Fruit fly (Drosophila melanogaster) whole organism, embryonic: Measurements from ENCODE around the gene CG7966.

ENCODE experiments used
- Ada2b ChIP-seq: fragments of 200-800 bp; sonication (Bioruptor generic); IDR thresholded peaks from 2 replicates; pipeline ENCODE4 v1.3.6; 2022; ENCODE audit warnings: missing biosample characterization, missing genetic modification characterization
- CG1024 ChIP-seq: fragments of 200-800 bp; sonication (Bioruptor generic); IDR thresholded peaks from 2 replicates; pipeline ENCODE4 v1.3.6; 2022; ENCODE audit warnings: missing biosample characterization, missing genetic modification characterization
- CG10565 ChIP-seq: fragments of 200-800 bp; sonication (Bioruptor generic); optimal IDR thresholded peaks from 3 replicates; lab custom pipeline; 2016; ENCODE audit warnings: missing biosample characterization, mild to moderate bottlenecking, missing genetic modification characterization
- CG11093 ChIP-seq: fragments of 200-800 bp; sonication (Bioruptor generic); IDR thresholded peaks from 3 replicates; pipeline ENCODE4 v1.3.6; 2022; ENCODE audit warnings: missing biosample characterization, missing genetic modification characterization
- CG11456 ChIP-seq: fragments of 200-800 bp; sonication (Bioruptor generic); IDR thresholded peaks from 3 replicates; pipeline ENCODE4 v1.3.6; 2022; ENCODE audit warnings: missing biosample characterization, missing genetic modification characterization
- CG13123 ChIP-seq: fragments of 200-800 bp; sonication (Bioruptor generic); optimal IDR thresholded peaks from 2 replicates; lab custom pipeline; 2016; ENCODE audit warnings: missing biosample characterization, missing genetic modification characterization
- CG15269 ChIP-seq: fragments of 200-800 bp; sonication (Bioruptor generic); optimal IDR thresholded peaks from 2 replicates; lab custom pipeline; 2018; ENCODE audit warnings: missing biosample characterization, mild to moderate bottlenecking, missing genetic modification characterization, moderate library complexity
- CG15479 ChIP-seq: fragments of 200-800 bp; sonication (Bioruptor generic); optimal IDR thresholded peaks from 3 replicates; lab custom pipeline; 2019; ENCODE audit warnings: missing biosample characterization, mild to moderate bottlenecking, missing genetic modification characterization, moderate library complexity
- CG1602 ChIP-seq: fragments of 200-800 bp; sonication (Bioruptor generic); optimal IDR thresholded peaks from 3 replicates; lab custom pipeline; 2016; ENCODE audit warnings: missing biosample characterization, missing genetic modification characterization
- CG16813 ChIP-seq: fragments of 200-800 bp; sonication (Bioruptor generic); IDR thresholded peaks from 3 replicates; pipeline ENCODE4 v1.3.6; 2022; ENCODE audit warnings: missing biosample characterization, missing genetic modification characterization; ENCODE audit not compliant: partially characterized antibody
- CG1792 ChIP-seq: fragments of 200-800 bp; sonication (Bioruptor generic); optimal IDR thresholded peaks from 2 replicates; lab custom pipeline; 2016; ENCODE audit warnings: missing biosample characterization, missing genetic modification characterization
- CG18011 ChIP-seq: fragments of 200-800 bp; sonication (Bioruptor generic); optimal IDR thresholded peaks from 2 replicates; lab custom pipeline; 2017; ENCODE audit warnings: missing biosample characterization, missing genetic modification characterization, mild to moderate bottlenecking, moderate library complexity, missing genotype
- CG18262 ChIP-seq: fragments of 200-800 bp; optimal IDR thresholded peaks from 3 replicates; lab custom pipeline; 2019; ENCODE audit warnings: missing biosample characterization, mild to moderate bottlenecking, missing genetic modification characterization, moderate library complexity
- CG18619 ChIP-seq: fragments of 200-800 bp; sonication (Bioruptor generic); optimal IDR thresholded peaks from 3 replicates; lab custom pipeline; 2017; ENCODE audit warnings: missing biosample characterization, mild to moderate bottlenecking, missing genetic modification characterization
- CG30431 ChIP-seq: fragments of 200-800 bp; sonication (Bioruptor generic); optimal IDR thresholded peaks from 2 replicates; lab custom pipeline; 2017; ENCODE audit warnings: missing biosample characterization, missing genetic modification characterization
- CG32772 ChIP-seq: fragments of 200-800 bp; sonication (Bioruptor generic); IDR thresholded peaks from 2 replicates; pipeline ENCODE4 v1.3.6; 2022; ENCODE audit warnings: missing biosample characterization, missing genetic modification characterization
- CG33557 ChIP-seq: fragments of 200-800 bp; sonication (Bioruptor generic); optimal IDR thresholded peaks from 2 replicates; lab custom pipeline; 2019; ENCODE audit warnings: missing biosample characterization, mild to moderate bottlenecking, missing genetic modification characterization, moderate library complexity
- CG4424 ChIP-seq: fragments of 200-800 bp; sonication (Bioruptor generic); optimal IDR thresholded peaks from 3 replicates; lab custom pipeline; 2016; ENCODE audit warnings: missing biosample characterization, missing genetic modification characterization
- CG4617 ChIP-seq: fragments of 200-800 bp; sonication (Bioruptor generic); optimal IDR thresholded peaks from 3 replicates; lab custom pipeline; 2016; ENCODE audit warnings: missing biosample characterization, missing genetic modification characterization, borderline replicate concordance
- CG6791 ChIP-seq: fragments of 200-800 bp; sonication (Bioruptor generic); IDR thresholded peaks from 3 replicates; pipeline ENCODE4 v1.3.6; 2022; ENCODE audit warnings: missing biosample characterization, missing genetic modification characterization; ENCODE audit not compliant: partially characterized antibody
- CG7357 ChIP-seq: fragments of 200-800 bp; sonication (Bioruptor generic); IDR thresholded peaks from 3 replicates; pipeline ENCODE4 v1.3.6; 2022; ENCODE audit warnings: missing biosample characterization, missing genetic modification characterization
- CG7786 ChIP-seq: fragments of 200-800 bp; sonication (Bioruptor generic); optimal IDR thresholded peaks from 2 replicates; lab custom pipeline; 2016; ENCODE audit warnings: missing biosample characterization, missing genetic modification characterization
- CG7987 ChIP-seq: fragments of 200-800 bp; sonication (Bioruptor generic); optimal IDR thresholded peaks from 2 replicates; lab custom pipeline; 2018; ENCODE audit warnings: missing biosample characterization, mild to moderate bottlenecking, missing genetic modification characterization, moderate library complexity
- CHES-1-like ChIP-seq: fragments of 200-800 bp; sonication (Bioruptor generic); optimal IDR thresholded peaks from 2 replicates; lab custom pipeline; 2016; ENCODE audit warnings: missing biosample characterization, missing genetic modification characterization
- Dip2 ChIP-seq: fragments of 200-800 bp; sonication (Bioruptor generic); IDR thresholded peaks from 2 replicates; pipeline ENCODE4 v1.3.6; 2022; ENCODE audit warnings: missing biosample characterization, missing genetic modification characterization
- Eip74EF ChIP-seq, 2 experiments: fragments of 200-800 bp in 1 of 2; fragments of >200 bp in 1 of 2; sonication (Bioruptor generic) in 1 of 2; optimal IDR thresholded peaks; 2 replicates each; lab custom pipeline; 2017 to 2019; ENCODE audit warnings: missing biosample characterization in 2 of 2, missing genetic modification characterization in 2 of 2, mild to moderate bottlenecking in 1 of 2, moderate library complexity in 1 of 2
- Hand ChIP-seq: fragments of 200-800 bp; sonication (Bioruptor generic); optimal IDR thresholded peaks from 2 replicates; lab custom pipeline; 2017; ENCODE audit warnings: mild to moderate bottlenecking, missing biosample characterization, missing genetic modification reagents, missing genetic modification characterization
- Kr ChIP-seq: fragments of 200-800 bp; sonication (Bioruptor generic); optimal IDR thresholded peaks from 2 replicates; lab custom pipeline; 2017; ENCODE audit warnings: missing biosample characterization, mild to moderate bottlenecking, missing genetic modification characterization
- Lhr ChIP-seq: fragments of 200-800 bp; sonication (Bioruptor generic); optimal IDR thresholded peaks from 3 replicates; lab custom pipeline; 2017; ENCODE audit warnings: mild to moderate bottlenecking, missing biosample characterization, missing genetic modification reagents, missing genetic modification characterization
- NC2β ChIP-seq: fragments of 200-800 bp; sonication (Bioruptor generic); optimal IDR thresholded peaks from 2 replicates; lab custom pipeline; 2016; ENCODE audit warnings: missing biosample characterization, missing genetic modification characterization
- Nf-YC ChIP-seq: fragments of 200-800 bp; optimal IDR thresholded peaks from 3 replicates; lab custom pipeline; 2019; ENCODE audit warnings: missing biosample characterization, mild to moderate bottlenecking, missing genetic modification characterization, moderate library complexity
- Sry-δ ChIP-seq: fragments of 200-800 bp; sonication (Bioruptor generic); optimal IDR thresholded peaks from 2 replicates; lab custom pipeline; 2016; ENCODE audit warnings: missing biosample characterization, missing genetic modification characterization
- aop ChIP-seq: fragments of 200-800 bp; sonication (Bioruptor generic); IDR thresholded peaks from 2 replicates; pipeline ENCODE4 v1.3.6; 2022; ENCODE audit warnings: missing biosample characterization, missing genetic modification characterization
- btn ChIP-seq: fragments of 200-800 bp; sonication (Bioruptor generic); optimal IDR thresholded peaks from 2 replicates; lab custom pipeline; 2016; ENCODE audit warnings: missing biosample characterization, missing genetic modification characterization
- cato ChIP-seq: fragments of 200-800 bp; sonication (Bioruptor generic); optimal IDR thresholded peaks from 2 replicates; lab custom pipeline; 2016; ENCODE audit warnings: missing biosample characterization, missing genetic modification characterization, borderline replicate concordance
- chif ChIP-seq, 2 experiments: fragments of 200-800 bp; sonication (Bioruptor generic); optimal IDR thresholded peaks; 3 replicates each; lab custom pipeline; 2016; ENCODE audit warnings: missing biosample characterization in 2 of 2, missing genetic modification characterization in 2 of 2
- chinmo ChIP-seq: fragments of 200-800 bp; sonication (Bioruptor generic); IDR thresholded peaks from 4 replicates; pipeline ENCODE4 v1.3.6; 2022; ENCODE audit warnings: missing biosample characterization, missing genetic modification characterization; ENCODE audit not compliant: partially characterized antibody
- chn ChIP-seq: fragments of 200-800 bp; sonication (Bioruptor generic); optimal IDR thresholded peaks from 2 replicates; lab custom pipeline; 2016; ENCODE audit warnings: missing biosample characterization, missing genetic modification characterization
- dmrt99B ChIP-seq: fragments of 200-800 bp; sonication (Bioruptor generic); optimal IDR thresholded peaks from 2 replicates; lab custom pipeline; 2018; ENCODE audit warnings: missing biosample characterization, mild to moderate bottlenecking, missing genetic modification characterization, moderate library complexity
- eve ChIP-seq, 2 experiments: fragments of >200 bp; optimal IDR thresholded peaks; 2 replicates each; lab custom pipeline; 2017; ENCODE audit warnings: missing biosample characterization in 2 of 2, missing genetic modification characterization in 2 of 2
- ftz-f1 ChIP-seq: fragments of 200-800 bp; sonication (Bioruptor generic); optimal IDR thresholded peaks from 2 replicates; lab custom pipeline; 2016; ENCODE audit warnings: missing biosample characterization, missing genetic modification characterization
- gsb-n ChIP-seq: fragments of 200-800 bp; sonication (Bioruptor generic); optimal IDR thresholded peaks from 3 replicates; lab custom pipeline; 2018; ENCODE audit warnings: missing biosample characterization, mild to moderate bottlenecking, missing genetic modification characterization
- hkb ChIP-seq, 2 experiments: fragments of 200-800 bp in 1 of 2; fragments of >200 bp in 1 of 2; sonication (Bioruptor generic) in 1 of 2; IDR thresholded peaks in 1 of 2; optimal IDR thresholded peaks in 1 of 2; 2 replicates each; pipeline versions ENCODE4 v1.3.6 to Lab custom; 2017 to 2022; ENCODE audit warnings: missing biosample characterization in 1 of 2, missing genetic modification characterization in 1 of 2
- lab ChIP-seq: fragments of 200-800 bp; sonication (Bioruptor generic); optimal IDR thresholded peaks from 3 replicates; lab custom pipeline; 2017; ENCODE audit warnings: missing biosample characterization, missing genetic modification characterization, mild to moderate bottlenecking, moderate library complexity, missing genetic modification reagents
- nerfin-2 ChIP-seq: fragments of 200-800 bp; sonication (Bioruptor generic); IDR thresholded peaks from 2 replicates; pipeline ENCODE4 v1.3.6; 2022; ENCODE audit warnings: missing biosample characterization, missing genetic modification characterization; ENCODE audit not compliant: partially characterized antibody
- pb ChIP-seq: fragments of 200-800 bp; sonication (Bioruptor generic); optimal IDR thresholded peaks from 3 replicates; lab custom pipeline; 2016; ENCODE audit warnings: missing biosample characterization, missing genetic modification characterization
- pfk ChIP-seq: fragments of 200-800 bp; sonication (Bioruptor generic); optimal IDR thresholded peaks from 2 replicates; lab custom pipeline; 2018; ENCODE audit warnings: missing biosample characterization, mild to moderate bottlenecking, missing genetic modification characterization, moderate library complexity
- pros ChIP-seq: fragments of 200-800 bp; sonication (Bioruptor generic); optimal IDR thresholded peaks from 3 replicates; lab custom pipeline; 2019; ENCODE audit warnings: missing biosample characterization, mild to moderate bottlenecking, missing genetic modification characterization, moderate library complexity
- run ChIP-seq: fragments of 200-800 bp; sonication (Bioruptor generic); optimal IDR thresholded peaks from 3 replicates; lab custom pipeline; 2018; ENCODE audit warnings: missing biosample characterization, mild to moderate bottlenecking, missing genetic modification characterization
- sna ChIP-seq: fragments of 200-800 bp; sonication (Bioruptor generic); IDR thresholded peaks from 2 replicates; pipeline ENCODE4 v1.3.6; 2022; ENCODE audit warnings: missing biosample characterization, missing genetic modification characterization; ENCODE audit not compliant: partially characterized antibody

CG7966 gene

DNA sequence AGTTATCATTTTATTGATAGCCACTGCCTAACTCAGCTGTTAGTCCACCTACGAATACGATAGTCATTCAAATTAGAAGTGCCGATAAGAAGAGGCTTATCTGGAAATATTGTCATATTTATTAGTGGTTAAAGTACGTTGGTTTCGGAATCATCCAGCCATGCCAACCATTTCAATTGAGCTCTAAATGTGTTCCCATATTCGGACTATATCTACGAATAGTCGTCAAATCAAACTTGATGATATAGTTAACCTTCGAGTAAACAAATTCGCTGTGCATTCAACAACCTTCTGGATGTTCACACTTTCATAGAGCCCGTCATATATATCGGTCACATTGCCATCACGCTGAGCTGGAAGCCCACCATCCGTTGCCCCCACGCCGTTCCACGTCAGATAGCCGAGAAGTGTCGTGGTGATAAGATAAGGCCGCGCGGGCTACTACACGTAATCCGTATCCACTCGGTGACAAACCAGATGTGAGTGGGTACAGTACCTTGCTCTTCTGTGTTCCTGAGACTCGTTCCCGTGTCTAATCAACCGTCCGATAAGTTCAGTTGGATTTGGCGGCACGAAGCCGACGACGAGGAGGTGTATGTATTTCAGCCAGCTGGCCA lies 32.9 kb downstream of the CG7966 start (continued):
- TF ChIP-seq CG4617 (GFP tag; lab: Kevin White, UChicago) (no peak), ftz-f1 (peak; percentile 7), CG18619 (GFP tag; lab: Kevin White, UChicago) (no peak), CG15479 (peak; percentile 35), hkb (optimal IDR thresholded peaks at IDR 0.05; lab: Kevin White, UChicago) (no peak), hkb (GFP tag; IDR thresholded peaks at IDR 0.05; lab: Robert Waterston, UW) (0 out of 2 replicates have a peak, but pooled peaks have one; percentile 24), Hand (peak; percentile 1), CG15269 (tag; lab: Kevin White, UChicago) (no peak), nerfin-2 (GFP tag; lab: Robert Waterston, UW) (no peak), Eip74EF (GFP tag; optimal IDR thresholded peaks at IDR 0.05; lab: Kevin White, UChicago) (no peak), CG4424 (no peak), Dip2 (no peak), NC2β (GFP tag; lab: Kevin White, UChicago) (no peak), sna (GFP tag; lab: Robert Waterston, UW) (no peak), Kr (no peak), CG6791 (GFP tag; lab: Robert Waterston, UW) (no peak), CG7786 (no peak), CG33557 (no peak), pb (GFP tag; lab: Kevin White, UChicago) (no peak), lab (GFP tag; lab: Kevin White, UChicago) (no peak), chn (no peak), CG13123 (GFP tag; lab: Kevin White, UChicago) (no peak), chinmo (GFP tag; lab: Robert Waterston, UW) (peak; percentile 60; the same call in 1 of the 4 replicates), CG18011 (no peak), Ada2b (GFP tag; lab: Robert Waterston, UW) (no peak), pfk (GFP tag; lab: Kevin White, UChicago) (peak; percentile 1), eve (GFP tag; optimal IDR thresholded peaks at IDR 0.05; lab: Kevin White, UChicago) (no peak), cato (GFP tag; lab: Kevin White, UChicago) (no peak), CG7987 (GFP tag; lab: Kevin White, UChicago) (peak; percentile 20), chif (GFP tag; optimal IDR thresholded peaks at IDR 0.05; lab: Kevin White, UChicago) (no peak), Lhr (no peak), pros (GFP tag; lab: Kevin White, UChicago) (peak; percentile 40)

DNA sequence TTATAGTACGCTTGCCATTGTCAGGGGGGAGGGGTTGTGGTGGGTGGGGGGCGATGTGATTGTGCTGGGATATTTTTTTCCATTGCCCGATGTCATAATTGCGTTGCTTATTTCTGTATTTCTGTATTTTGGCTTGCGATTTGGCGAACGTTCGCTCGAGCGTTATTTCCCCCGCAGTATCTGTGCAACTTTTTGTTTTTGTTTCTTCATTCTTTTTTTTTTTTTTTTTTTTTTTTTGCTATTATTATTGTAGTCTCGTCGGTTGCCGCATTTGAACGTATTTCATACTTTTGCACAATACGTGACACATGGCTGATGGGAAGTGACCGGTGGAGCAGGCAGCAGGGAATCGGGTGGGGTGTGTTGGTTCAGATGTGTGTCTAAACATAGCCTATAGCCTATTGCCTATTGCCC lies 33.6 kb downstream of the CG7966 start:
- peak; percentile 39; the same call in 1 of the 2 replicates for TF ChIP-seq CG32772
- no peak for TF ChIP-seq CG11456
- TF ChIP-seq Sry-δ (GFP tag; lab: Kevin White, UChicago) = no peak
- TF ChIP-seq CG18262 = no peak
- no peak for TF ChIP-seq run
- TF ChIP-seq dmrt99B (tag; lab: Kevin White, UChicago) = no peak
- no peak for TF ChIP-seq Dip2
- no peak for TF ChIP-seq CG1602
- TF ChIP-seq gsb-n (tag; lab: Kevin White, UChicago) = no peak
- TF ChIP-seq CG11093 (GFP tag; lab: Robert Waterston, UW) = no peak
- no peak for TF ChIP-seq CG30431 (GFP tag; lab: Kevin White, UChicago)
- TF ChIP-seq CG7357 (GFP tag; lab: Robert Waterston, UW) = no peak
- no peak for TF ChIP-seq CG1792 (GFP tag; lab: Kevin White, UChicago)
- no peak for TF ChIP-seq CHES-1-like
- no peak for TF ChIP-seq btn (GFP tag; lab: Kevin White, UChicago)
- no peak for TF ChIP-seq aop
- no peak for TF ChIP-seq CG1024 (GFP tag; lab: Robert Waterston, UW)
- no peak for TF ChIP-seq CG10565
- no peak for TF ChIP-seq Hand
- TF ChIP-seq Nf-YC (tag; lab: Kevin White, UChicago) = no peak
- no peak for TF ChIP-seq CG16813 (GFP tag; lab: Robert Waterston, UW)
